Fruit fly (Drosophila melanogaster) whole organism, embryonic: Measurements from ENCODE around the gene CG6928.

ENCODE experiments used
- CHES-1-like ChIP-seq: fragments of 200-800 bp; sonication (Bioruptor generic); optimal IDR thresholded peaks from 2 replicates; lab custom pipeline; 2016; ENCODE audit warnings: missing biosample characterization, missing genetic modification characterization
- bbx ChIP-seq: fragments of 200-800 bp; sonication (Bioruptor generic); IDR thresholded peaks from 2 replicates; pipeline ENCODE4 v1.3.6; 2022; ENCODE audit warnings: missing biosample characterization, missing genetic modification characterization; ENCODE audit not compliant: partially characterized antibody
- dati ChIP-seq: fragments of 200-800 bp; sonication (Bioruptor generic); IDR thresholded peaks from 2 replicates; pipeline ENCODE4 v1.3.6; 2022; ENCODE audit warnings: missing biosample characterization, missing genetic modification characterization
- eyg ChIP-seq: fragments of 200-800 bp; sonication (Bioruptor generic); optimal IDR thresholded peaks from 3 replicates; lab custom pipeline; 2016; ENCODE audit warnings: missing biosample characterization, missing genetic modification characterization
- hbn ChIP-seq: fragments of 200-800 bp; sonication (Bioruptor generic); IDR thresholded peaks from 2 replicates; pipeline ENCODE4 v1.3.6; 2022; ENCODE audit warnings: missing biosample characterization, missing genetic modification characterization; ENCODE audit not compliant: partially characterized antibody

- TF ChIP-seq dati (no peak), bbx (GFP tag; lab: Robert Waterston, UW) (no peak), eyg (GFP tag; lab: Kevin White, UChicago) (no peak), CHES-1-like (GFP tag; lab: Kevin White, UChicago) (no peak), hbn (no peak)
Measured at dm6 chr3L:11975811-11976210, 27.1 kb upstream of the CG6928 start, which contains the start of gene CG43896.
